Worm (Caenorhabditis elegans) whole organism, young adult: ENCODE data around the gene W01F3.2.

ENCODE experiments used
- B0336.3 ChIP-seq: fragments of 200-800 bp; sonication (Bioruptor generic); IDR thresholded peaks from 2 replicates; pipeline ENCODE4 v1.3.6; 2022; ENCODE audit warnings: missing genetic modification characterization, missing compliant biosample characterization
- D2030.7 ChIP-seq: fragments of 200-800 bp; sonication (Bioruptor generic); IDR thresholded peaks from 2 replicates; pipeline ENCODE4 v1.3.6; 2022; ENCODE audit warnings: missing genetic modification reagents, missing genetic modification characterization, missing compliant biosample characterization
- F10E7.11 ChIP-seq: sonication (generic microtip); optimal IDR thresholded peaks from 2 replicates; lab custom pipeline; 2017; ENCODE audit warnings: mild to moderate bottlenecking, missing genetic modification characterization, moderate library complexity, missing compliant biosample characterization
- T07F8.4 ChIP-seq: sonication (generic microtip); optimal IDR thresholded peaks from 2 replicates; lab custom pipeline; 2016; ENCODE audit warnings: mild to moderate bottlenecking, missing genetic modification characterization, moderate library complexity, missing compliant biosample characterization
- T26A5.8 ChIP-seq: sonication (generic microtip); optimal IDR thresholded peaks from 2 replicates; lab custom pipeline; 2016; ENCODE audit warnings: missing genetic modification characterization, missing compliant biosample characterization
- Y95B8A.8 ChIP-seq: fragments of 200-800 bp; sonication (Bioruptor generic); IDR thresholded peaks from 2 replicates; pipeline ENCODE4 v1.3.6; 2022; ENCODE audit warnings: missing genetic modification reagents, missing genetic modification characterization, missing compliant biosample characterization
- atf-7 ChIP-seq: sonication (generic microtip); optimal IDR thresholded peaks from 2 replicates; lab custom pipeline; 2017; ENCODE audit warnings: mild to moderate bottlenecking, missing genetic modification characterization, missing compliant biosample characterization
- athp-1 ChIP-seq: sonication (generic microtip); optimal IDR thresholded peaks from 2 replicates; lab custom pipeline; 2017; ENCODE audit warnings: mild to moderate bottlenecking, missing genetic modification characterization, missing compliant biosample characterization
- attf-5 ChIP-seq: fragments of 200-800 bp; sonication (Bioruptor generic); optimal IDR thresholded peaks from 2 replicates; lab custom pipeline; 2018; ENCODE audit warnings: mild to moderate bottlenecking, missing genetic modification characterization, missing compliant biosample characterization
- bed-1 ChIP-seq: fragments of 200-800 bp; sonication (Bioruptor generic); IDR thresholded peaks from 2 replicates; pipeline ENCODE4 v1.3.6; 2022; ENCODE audit warnings: missing genetic modification reagents, missing genetic modification characterization, missing compliant biosample characterization
- die-1 ChIP-seq: sonication (generic microtip); optimal IDR thresholded peaks from 2 replicates; lab custom pipeline; 2016; ENCODE audit warnings: missing genotype, mild to moderate bottlenecking, missing genetic modification characterization, missing compliant biosample characterization
- egl-18 ChIP-seq: fragments of 200-800 bp; sonication (Bioruptor generic); IDR thresholded peaks from 2 replicates; pipeline ENCODE4 v1.3.6; 2022; ENCODE audit warnings: missing genetic modification reagents, missing genetic modification characterization, missing compliant biosample characterization
- gei-17 ChIP-seq: fragments of 200-800 bp; sonication (Bioruptor generic); optimal IDR thresholded peaks from 2 replicates; lab custom pipeline; 2018; ENCODE audit warnings: mild to moderate bottlenecking, missing genetic modification characterization, missing compliant biosample characterization
- lin-54 ChIP-seq: fragments of 200-800 bp; sonication (Bioruptor generic); optimal IDR thresholded peaks from 2 replicates; lab custom pipeline; 2018; ENCODE audit warnings: mild to moderate bottlenecking, missing genetic modification characterization, missing compliant biosample characterization
- lsl-1 ChIP-seq: fragments of 200-800 bp; sonication (Bioruptor generic); optimal IDR thresholded peaks from 2 replicates; lab custom pipeline; 2018; ENCODE audit warnings: mild to moderate bottlenecking, missing genetic modification characterization, moderate library complexity, missing compliant biosample characterization
- madf-8 ChIP-seq: fragments of 200-800 bp; sonication (Bioruptor generic); conservative IDR thresholded peaks from 2 replicates; pipeline ENCODE4 v1.3.6; 2022; ENCODE audit warnings: missing genetic modification reagents, missing genetic modification characterization, missing compliant biosample characterization
- mes-4 ChIP-seq: sonication (generic microtip); optimal IDR thresholded peaks from 2 replicates; lab custom pipeline; 2016; ENCODE audit warnings: missing genotype, missing genetic modification characterization, missing compliant biosample characterization
- nfyb-1 ChIP-seq: fragments of 200-800 bp; sonication (Bioruptor generic); IDR thresholded peaks from 2 replicates; pipeline ENCODE4 v1.3.6; 2022; ENCODE audit warnings: missing genetic modification reagents, missing genetic modification characterization, missing compliant biosample characterization
- nhr-27 ChIP-seq: fragments of 200-800 bp; sonication (Bioruptor generic); optimal IDR thresholded peaks from 2 replicates; lab custom pipeline; 2018; ENCODE audit warnings: mild to moderate bottlenecking, missing genetic modification characterization, moderate library complexity, missing compliant biosample characterization
- pbrm-1 ChIP-seq: fragments of 200-800 bp; sonication (Bioruptor generic); IDR thresholded peaks from 2 replicates; pipeline ENCODE4 v1.3.6; 2022; ENCODE audit warnings: missing genetic modification reagents, missing genetic modification characterization, missing compliant biosample characterization
- rcor-1 ChIP-seq: fragments of 200-800 bp; sonication (Bioruptor generic); IDR thresholded peaks from 2 replicates; pipeline ENCODE4 v1.3.6; 2022; ENCODE audit warnings: missing genetic modification reagents, missing genetic modification characterization, missing compliant biosample characterization
- repo-1 ChIP-seq: sonication (generic microtip); optimal IDR thresholded peaks from 2 replicates; lab custom pipeline; 2017; ENCODE audit warnings: mild to moderate bottlenecking, missing genetic modification characterization, missing compliant biosample characterization
- rpc-1 ChIP-seq, 2 experiments: fragments of 150-350 bp in 1 of 2; sonication (generic microtip) in 1 of 2; optimal IDR thresholded peaks; 2 replicates each; lab custom pipeline; 2014 to 2018; ENCODE audit warnings: missing biosample characterization in 1 of 2, missing genetic modification characterization in 1 of 2, missing genetic modification reagents in 1 of 2, missing genotype in 1 of 2
- snpc-1.1 ChIP-seq: sonication (generic microtip); optimal IDR thresholded peaks from 2 replicates; lab custom pipeline; 2017; ENCODE audit warnings: missing genetic modification characterization, mild to moderate bottlenecking, missing compliant biosample characterization, antibody characterized with exemption, moderate library complexity, missing genotype, missing genetic modification reagents; ENCODE audit not compliant: insufficient read depth
- snpc-1.3 ChIP-seq: sonication (generic microtip); optimal IDR thresholded peaks from 2 replicates; lab custom pipeline; 2017; ENCODE audit warnings: missing genetic modification characterization, mild to moderate bottlenecking, missing compliant biosample characterization, antibody characterized with exemption, moderate library complexity, missing genotype, missing genetic modification reagents; ENCODE audit not compliant: insufficient read depth
- somi-1 ChIP-seq: fragments of 200-800 bp; sonication (Bioruptor generic); optimal IDR thresholded peaks from 2 replicates; lab custom pipeline; 2018; ENCODE audit warnings: mild to moderate bottlenecking, missing genetic modification characterization, missing compliant biosample characterization
- tbp1 ChIP-seq: fragments of 200-800 bp; sonication (Bioruptor generic); optimal IDR thresholded peaks from 2 replicates; lab custom pipeline; 2018; ENCODE audit warnings: mild to moderate bottlenecking, missing genetic modification characterization, missing compliant biosample characterization
- tlf-1 ChIP-seq: fragments of 200-800 bp; sonication (Bioruptor generic); optimal IDR thresholded peaks from 2 replicates; lab custom pipeline; 2018; ENCODE audit warnings: mild to moderate bottlenecking, missing genetic modification characterization, missing compliant biosample characterization
- zfh-2 ChIP-seq: fragments of 200-800 bp; sonication (Bioruptor generic); conservative IDR thresholded peaks from 2 replicates; pipeline ENCODE4 v1.3.6; 2022; ENCODE audit warnings: missing genetic modification reagents, missing genetic modification characterization, missing compliant biosample characterization
- zim-3 ChIP-seq: sonication (generic microtip); optimal IDR thresholded peaks from 2 replicates; lab custom pipeline; 2017; ENCODE audit warnings: mild to moderate bottlenecking, missing genetic modification characterization, moderate library complexity, missing compliant biosample characterization
- ztf-22 ChIP-seq: fragments of 200-800 bp; sonication (Bioruptor generic); optimal IDR thresholded peaks from 2 replicates; lab custom pipeline; 2018; ENCODE audit warnings: mild to moderate bottlenecking, missing genetic modification characterization, moderate library complexity, missing compliant biosample characterization
- ztf-25 ChIP-seq: fragments of 200-800 bp; sonication (Bioruptor generic); IDR thresholded peaks from 2 replicates; pipeline ENCODE4 v1.3.6; 2022; ENCODE audit warnings: missing genetic modification reagents, missing genetic modification characterization, missing compliant biosample characterization
- ztf-28 ChIP-seq: fragments of 200-800 bp; sonication (Bioruptor generic); IDR thresholded peaks from 2 replicates; pipeline ENCODE4 v1.3.6; 2022; ENCODE audit warnings: missing genetic modification reagents, missing genetic modification characterization, missing compliant biosample characterization

Gene W01F3.2

DNA sequence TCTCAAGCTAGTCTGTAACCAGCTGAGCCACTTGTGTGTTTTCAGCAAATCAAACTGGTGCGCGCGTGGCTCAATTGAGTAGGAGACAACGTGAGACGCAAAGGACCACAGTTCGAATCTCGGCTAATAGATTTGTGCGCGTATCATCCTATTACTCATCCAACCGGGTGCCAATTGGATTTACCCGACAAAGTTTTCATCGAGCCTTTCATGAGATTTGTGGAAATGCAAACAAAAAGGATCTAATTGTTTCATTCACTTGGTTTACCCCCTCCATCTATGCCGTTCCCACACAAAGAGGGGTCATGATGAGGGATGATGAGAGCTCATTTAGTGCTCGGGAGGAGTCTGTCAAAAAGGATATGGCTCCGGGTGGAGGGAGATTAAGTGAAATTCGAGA, 5.0 kb upstream of the W01F3.2 start:
- TF ChIP-seq bed-1 (GFP tag; lab: Robert Waterston, UW) (0 out of 2 replicates have a peak, but pooled peaks have one; percentile 50), rpc-1 (optimal IDR thresholded peaks at IDR 0.05; lab: Kevin White, UChicago) (no peak), rpc-1 (tag; optimal IDR thresholded peaks at IDR 0.05; lab: Kevin White, UChicago) (peak; percentile 27), mes-4 (tag; lab: Kevin White, UChicago) (no peak), gei-17 (GFP tag; lab: Kevin White, UChicago) (no peak), B0336.3 (GFP tag; lab: Robert Waterston, UW) (no peak), Y95B8A.8 (GFP tag; lab: Robert Waterston, UW) (no peak), nhr-27 (no peak)

DNA sequence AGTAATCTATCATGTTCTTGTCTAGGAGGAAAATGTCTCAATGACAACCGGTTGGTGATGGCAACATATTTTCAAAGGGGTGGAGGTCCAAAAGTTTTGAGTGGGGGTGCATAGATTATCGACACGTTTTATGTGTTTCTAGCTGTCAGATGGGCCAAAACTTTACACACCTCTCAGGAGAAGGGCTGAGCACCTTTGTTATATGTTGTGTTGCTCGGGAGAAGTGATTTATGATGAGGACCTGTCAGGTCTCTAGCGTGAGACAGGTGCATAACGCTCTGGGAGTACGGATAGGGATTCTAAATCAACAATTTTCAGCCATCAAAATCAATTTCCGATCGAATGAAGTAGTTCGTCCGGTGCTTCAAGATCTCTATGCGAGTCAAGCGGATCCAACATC, 3.5 kb upstream of the W01F3.2 start:
- TF ChIP-seq repo-1 (tag; lab: Kevin White, UChicago) (no peak), athp-1 (tag; lab: Kevin White, UChicago) (no peak), die-1 (tag; lab: Kevin White, UChicago) (no peak), ztf-25 (GFP tag; lab: Robert Waterston, UW) (no peak), pbrm-1 (GFP tag; lab: Robert Waterston, UW) (no peak), attf-5 (GFP tag; lab: Kevin White, UChicago) (no peak), F10E7.11 (tag; lab: Kevin White, UChicago) (no peak), egl-18 (GFP tag; lab: Robert Waterston, UW) (no peak), ztf-22 (GFP tag; lab: Kevin White, UChicago) (no peak), zim-3 (tag; lab: Kevin White, UChicago) (no peak), T26A5.8 (tag; lab: Kevin White, UChicago) (no peak), tlf-1 (GFP tag; lab: Kevin White, UChicago) (no peak), snpc-1.1 (no peak), D2030.7 (no peak), lin-54 (GFP tag; lab: Kevin White, UChicago) (no peak), nfyb-1 (GFP tag; lab: Robert Waterston, UW) (no peak), atf-7 (tag; lab: Kevin White, UChicago) (no peak), somi-1 (GFP tag; lab: Kevin White, UChicago) (no peak)

DNA sequence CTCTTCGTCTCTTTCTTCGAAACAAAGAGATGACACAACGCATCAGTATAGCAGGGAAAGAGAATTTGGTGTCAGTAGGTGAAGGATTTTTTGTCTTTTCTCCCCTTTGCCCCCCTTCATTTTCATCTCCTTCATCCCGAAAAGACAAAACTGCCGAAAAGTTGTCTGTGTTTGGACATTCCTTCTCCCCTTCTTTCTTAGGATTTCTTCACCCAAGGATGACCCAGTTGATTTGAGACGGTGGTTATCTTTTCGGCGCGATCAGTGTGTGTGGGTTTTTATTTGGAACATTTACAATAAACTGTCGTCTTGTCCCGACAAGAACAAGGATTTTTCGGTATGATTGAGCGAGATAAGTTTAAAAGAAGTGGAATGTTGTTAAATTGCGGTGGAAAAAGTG, 2.3 kb downstream of the W01F3.2 start:
- TF ChIP-seq rpc-1 (optimal IDR thresholded peaks at IDR 0.05; lab: Kevin White, UChicago) (no peak), rpc-1 (tag; optimal IDR thresholded peaks at IDR 0.05; lab: Kevin White, UChicago) (no peak), athp-1 (tag; lab: Kevin White, UChicago) (no peak), egl-18 (GFP tag; lab: Robert Waterston, UW) (no peak), ztf-28 (GFP tag; lab: Robert Waterston, UW) (no peak)

DNA sequence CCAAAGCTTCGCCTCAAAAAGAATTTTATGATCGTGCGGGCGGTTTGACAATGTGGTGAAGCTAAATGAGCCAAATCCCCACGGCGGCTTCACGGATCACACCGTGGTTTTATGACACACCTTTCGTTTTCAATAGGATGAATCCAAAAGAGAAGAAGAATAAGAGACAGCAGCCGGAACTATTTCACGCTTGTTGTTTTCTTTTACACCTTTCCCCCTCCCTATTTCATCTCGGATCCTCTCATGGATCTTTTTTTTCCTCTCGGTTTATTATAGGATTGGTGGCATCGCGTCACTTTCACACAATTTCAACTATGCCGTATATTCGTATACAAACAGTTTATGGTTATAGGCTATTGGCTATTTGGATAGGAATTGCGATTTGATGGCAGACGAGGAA, 3.6 kb downstream of the W01F3.2 start:
- TF ChIP-seq lsl-1 = no peak
- TF ChIP-seq zfh-2 = no peak
- TF ChIP-seq B0336.3 (GFP tag; lab: Robert Waterston, UW) = no peak
- TF ChIP-seq T07F8.4 (tag; lab: Kevin White, UChicago) = no peak
- TF ChIP-seq snpc-1.3 = no peak
- TF ChIP-seq die-1 (tag; lab: Kevin White, UChicago) = no peak

DNA sequence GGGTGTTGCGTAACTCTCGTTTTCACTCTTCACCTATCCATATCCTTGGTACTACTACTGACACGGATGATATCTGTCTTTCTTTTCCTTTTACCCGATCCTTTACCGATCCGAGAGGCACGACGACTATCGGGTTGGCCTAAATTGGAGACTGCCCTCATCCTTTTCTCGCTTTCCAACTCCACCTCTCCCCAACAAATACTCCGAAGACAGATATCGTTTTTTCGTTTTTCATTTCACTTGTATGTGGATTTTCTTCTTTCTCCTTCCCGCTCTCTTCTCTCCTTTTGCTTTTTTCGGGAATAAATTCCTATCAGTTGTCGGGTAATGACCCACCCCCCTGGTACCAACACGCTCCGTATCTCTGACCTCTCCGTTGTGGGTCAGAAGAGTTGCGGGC, 4.8 kb downstream of the W01F3.2 start:
- TF ChIP-seq madf-8 (GFP tag; lab: Robert Waterston, UW) (no peak), tbp1 (GFP tag; lab: Kevin White, UChicago) (no peak), ztf-25 (GFP tag; lab: Robert Waterston, UW) (no peak), rcor-1 (GFP tag; lab: Robert Waterston, UW) (no peak), attf-5 (GFP tag; lab: Kevin White, UChicago) (no peak), snpc-1.1 (no peak), snpc-1.3 (no peak), pbrm-1 (GFP tag; lab: Robert Waterston, UW) (no peak), F10E7.11 (tag; lab: Kevin White, UChicago) (no peak)
